Fruit fly (Drosophila melanogaster) whole organism: ENCODE results near the gene CG3119.

Experiments
- CG8478 ChIP-seq: fragments of >200 bp; optimal IDR thresholded peaks from 2 replicates; lab custom pipeline; 2018; ENCODE audit warnings: inconsistent platforms
- Dll ChIP-seq: fragments of >200 bp; optimal IDR thresholded peaks from 2 replicates; lab custom pipeline; 2017
- EcR ChIP-seq, 2 experiments: fragments of >200 bp; optimal IDR thresholded peaks; 2 replicates each; lab custom pipeline; 2017; ENCODE audit warnings: missing biosample characterization in 2 of 2, missing genetic modification characterization in 2 of 2, missing genetic modification reagents in 2 of 2
- pan ChIP-seq: fragments of >200 bp; optimal IDR thresholded peaks from 2 replicates; lab custom pipeline; 2017
- psq ChIP-seq: fragments of >200 bp; optimal IDR thresholded peaks from 2 replicates; lab custom pipeline; 2017
- usp ChIP-seq: fragments of >200 bp; optimal IDR thresholded peaks from 2 replicates; lab custom pipeline; 2017; ENCODE audit warnings: missing biosample characterization, missing genetic modification characterization, mixed read lengths

Gene CG3119

DNA sequence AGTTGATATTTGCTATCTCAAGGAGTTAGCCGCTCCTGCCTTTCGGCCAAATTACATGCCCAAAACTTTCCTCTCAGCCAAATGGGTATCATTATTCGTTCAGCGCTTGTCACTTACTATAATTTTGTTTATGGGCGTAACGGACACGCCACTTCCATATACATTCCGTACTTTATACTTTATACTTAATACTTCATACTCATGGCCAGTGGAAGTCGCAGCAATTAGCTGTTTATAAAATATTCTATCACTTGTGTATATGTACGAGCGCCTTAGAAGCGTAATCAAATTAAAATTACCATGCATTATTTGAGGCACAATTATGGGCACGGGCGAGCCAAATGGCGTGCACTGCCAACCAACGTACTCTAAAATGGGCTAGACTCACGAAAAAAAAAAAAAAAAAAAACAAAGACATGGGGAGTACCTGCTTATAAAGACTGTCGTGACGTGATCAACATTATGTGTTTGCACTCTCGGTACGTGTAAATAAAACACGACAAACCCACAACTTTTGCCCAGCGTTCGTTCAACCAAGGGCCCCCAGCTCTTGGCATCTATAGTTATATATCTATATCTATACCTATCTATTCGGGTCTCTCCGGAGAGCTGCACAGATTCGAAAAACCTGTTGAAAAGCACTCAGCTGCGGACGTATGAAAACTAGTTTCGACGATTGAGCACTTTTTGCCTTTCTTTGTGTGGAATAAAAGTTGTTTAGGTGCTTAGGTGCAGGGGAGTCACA, 23.7 kb upstream of the CG3119 start:
- TF ChIP-seq pan (no peak), usp (GFP tag; lab: Kevin White, UChicago) (no peak), CG8478 (lab: Kevin White, UChicago) (no peak), Dll (lab: Kevin White, UChicago) (no peak), EcR (GFP tag; optimal IDR thresholded peaks at IDR 0.05; lab: Kevin White, UChicago) (peak in 1 of 2 experiments; percentile 73), psq (lab: Kevin White, UChicago) (no peak)

DNA sequence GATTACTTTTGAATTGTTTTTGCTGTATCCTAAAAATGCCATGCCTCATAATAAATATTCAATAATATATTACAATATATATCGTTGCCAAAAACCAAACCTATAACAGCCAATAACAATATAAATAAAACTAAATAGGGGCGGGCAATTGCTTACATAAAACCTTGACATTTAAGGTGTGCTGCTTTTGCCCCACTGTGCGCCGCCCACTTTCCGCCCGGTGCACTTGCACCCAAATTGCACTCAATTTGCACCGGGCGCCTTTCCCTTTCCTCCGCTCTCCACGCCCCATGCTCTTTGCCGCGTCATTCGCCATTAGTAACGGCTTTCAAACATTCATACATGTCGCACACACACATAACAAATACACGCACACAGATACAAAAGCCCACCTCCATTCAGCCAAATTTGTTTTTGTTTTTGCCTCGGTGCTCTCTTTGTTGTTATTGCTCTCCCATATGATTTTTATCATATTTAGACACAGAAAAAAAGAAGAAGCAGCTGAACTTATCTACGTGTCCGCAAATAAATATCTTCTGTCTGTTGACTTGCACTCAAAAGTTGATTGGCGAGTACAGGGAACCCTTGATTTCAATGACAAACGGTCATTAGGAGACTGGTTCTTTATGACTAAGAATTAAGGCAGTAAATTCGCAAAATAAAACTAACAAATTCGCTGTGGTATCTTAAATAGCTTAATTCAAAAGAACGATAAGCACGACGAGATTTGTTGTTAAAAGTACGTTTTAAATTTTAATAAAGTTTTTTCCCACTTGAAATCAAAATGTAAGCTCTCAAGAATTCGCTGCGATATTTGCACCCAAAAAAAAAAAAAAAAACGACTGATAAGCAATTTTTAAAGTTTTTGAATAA, 20.5 kb upstream of the CG3119 start:
- TF ChIP-seq CG8478 (lab: Kevin White, UChicago) = no peak
- no peak for TF ChIP-seq Dll (lab: Kevin White, UChicago)
- no peak for TF ChIP-seq pan

DNA sequence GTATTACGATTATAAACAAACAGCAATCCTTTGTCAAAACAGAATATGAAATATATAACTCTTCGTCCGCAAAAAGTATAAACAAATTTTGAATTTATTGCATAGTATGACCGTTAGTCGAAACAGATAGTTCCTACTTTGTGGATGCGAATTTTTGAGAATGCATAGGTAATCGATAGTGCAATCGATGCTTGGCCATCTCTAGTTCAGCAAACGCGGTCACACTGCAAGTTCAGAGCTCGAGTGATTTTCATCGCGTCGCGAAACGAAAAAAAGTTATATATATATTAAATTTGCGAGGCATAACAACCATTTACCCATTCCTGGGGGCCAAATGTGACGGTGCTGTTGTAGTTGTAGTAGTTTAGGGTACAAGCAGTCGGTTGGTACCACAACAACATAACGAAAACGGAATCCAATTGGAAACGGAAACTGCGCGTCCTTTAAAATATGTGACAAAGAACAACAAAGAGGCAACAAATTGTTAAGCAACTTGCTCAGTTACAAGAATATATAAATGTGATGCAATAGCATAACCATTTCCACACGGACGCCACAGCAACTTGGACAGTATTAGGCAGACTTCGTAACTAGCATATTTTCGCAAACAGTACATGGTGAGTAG, 19.4 kb upstream of the CG3119 start, which contains the start of gene CG2991:
Gene CG2991, plus strand, starts transcription at position 205 of the 625 bp plus-strand sequence.
- TF ChIP-seq psq (lab: Kevin White, UChicago) = no peak
- TF ChIP-seq CG8478 (lab: Kevin White, UChicago) = no peak
- no peak for TF ChIP-seq EcR (GFP tag; optimal IDR thresholded peaks at IDR 0.05; lab: Kevin White, UChicago)
- TF ChIP-seq pan = peak; percentile 18
- no peak for TF ChIP-seq usp (GFP tag; lab: Kevin White, UChicago)

DNA sequence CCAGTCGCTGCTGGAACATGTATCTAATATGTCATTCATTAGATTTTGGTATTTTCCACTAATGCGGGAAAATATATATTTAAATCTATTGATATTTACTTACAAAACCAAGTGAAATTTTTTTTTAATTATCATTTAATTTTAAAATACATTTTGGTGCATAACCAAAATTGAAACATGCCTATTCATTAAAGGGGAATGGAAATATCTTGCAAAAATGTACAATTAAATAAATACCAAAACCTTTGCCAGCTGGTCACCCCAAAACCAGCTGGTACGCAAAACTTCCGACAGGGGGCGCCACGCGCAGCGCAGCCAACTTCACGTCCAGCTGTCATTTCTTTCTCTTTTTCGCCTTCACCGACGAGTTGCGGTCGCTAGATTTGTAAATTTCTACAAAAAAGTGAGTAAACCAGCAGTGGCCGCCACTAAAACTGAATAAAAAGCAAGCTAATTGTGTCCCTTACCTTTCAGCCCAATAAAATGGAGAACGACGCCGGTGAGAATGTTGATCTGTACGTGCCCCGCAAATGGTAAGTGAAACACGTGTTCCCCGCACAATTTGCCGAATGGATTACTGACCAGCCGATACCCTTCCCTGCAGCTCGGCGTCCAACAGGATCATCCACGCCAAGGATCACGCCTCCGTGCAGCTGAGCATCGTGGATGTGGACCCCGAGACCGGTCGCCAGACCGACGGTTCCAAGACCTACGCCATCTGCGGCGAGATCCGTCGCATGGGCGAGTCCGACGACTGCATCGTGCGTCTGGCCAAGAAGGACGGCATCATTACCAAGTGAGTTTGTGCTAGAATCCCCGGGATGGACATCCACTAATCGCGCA, 18.4 kb upstream of the CG3119 start, which contains the start of the genes CG3104 and RpS21:
Gene CG3104, minus strand, starts transcription at position 6 of the 843 bp plus-strand sequence.
Gene RpS21, plus strand, starts transcription at position 298 of the 843 bp plus-strand sequence.
- TF ChIP-seq psq (lab: Kevin White, UChicago) (no peak), usp (GFP tag; lab: Kevin White, UChicago) (no peak), CG8478 (lab: Kevin White, UChicago) (no peak), Dll (lab: Kevin White, UChicago) (no peak), pan (no peak), EcR (GFP tag; optimal IDR thresholded peaks at IDR 0.05; lab: Kevin White, UChicago) (no peak)

DNA sequence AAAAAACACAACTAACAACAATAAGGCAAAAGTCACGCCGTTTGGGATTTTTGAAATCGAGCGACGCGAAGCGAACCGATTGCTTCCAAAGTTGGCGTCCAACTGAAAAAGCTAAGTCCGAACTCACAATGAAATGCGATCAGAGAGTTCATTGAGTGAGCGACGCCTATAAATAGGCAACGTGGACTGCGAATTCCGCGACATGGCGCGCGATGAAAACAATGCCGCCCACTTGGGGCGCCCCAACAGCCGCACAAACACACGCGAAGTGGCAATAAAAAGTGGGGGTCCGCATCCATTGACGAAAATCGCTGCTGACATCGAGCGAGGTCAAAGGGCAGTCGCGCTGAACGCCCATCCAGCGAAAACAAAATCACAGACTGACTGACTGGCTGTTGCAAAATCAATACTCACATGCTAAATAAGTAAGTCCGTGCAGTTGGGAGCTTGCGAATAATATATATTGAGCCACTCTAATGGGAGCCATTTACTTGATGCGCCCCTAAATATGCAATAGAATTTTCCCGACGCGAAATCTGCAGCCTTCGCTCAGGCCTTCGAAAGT, 17.7 kb upstream of the CG3119 start:
- no peak for TF ChIP-seq psq (lab: Kevin White, UChicago)
- no peak for TF ChIP-seq EcR (GFP tag; optimal IDR thresholded peaks at IDR 0.05; lab: Kevin White, UChicago)
- TF ChIP-seq CG8478 (lab: Kevin White, UChicago) = no peak
- TF ChIP-seq usp (GFP tag; lab: Kevin White, UChicago) = no peak
- TF ChIP-seq pan = no peak
- TF ChIP-seq Dll (lab: Kevin White, UChicago) = no peak

DNA sequence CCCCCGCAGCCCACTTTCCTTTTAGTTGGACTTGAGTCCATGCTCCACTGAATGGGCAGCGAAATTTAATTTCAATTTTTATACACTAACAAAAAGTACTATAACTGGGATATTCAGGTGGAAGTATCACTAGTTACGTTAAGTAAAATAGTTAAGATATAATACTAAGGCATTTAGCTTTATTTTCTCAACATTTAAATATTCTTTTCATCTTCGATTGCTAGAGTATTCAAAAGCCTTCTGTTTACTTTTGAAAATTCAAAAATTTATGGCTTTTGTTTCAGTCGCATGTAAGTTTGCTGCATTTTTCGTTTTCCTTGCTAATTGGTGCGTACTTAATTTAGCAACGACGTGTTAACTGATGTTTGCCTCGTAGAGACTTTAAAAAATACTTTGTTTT, 14.0 kb upstream of the CG3119 start:
- no peak for TF ChIP-seq EcR (GFP tag; optimal IDR thresholded peaks at IDR 0.05; lab: Kevin White, UChicago)
- TF ChIP-seq pan = no peak
- TF ChIP-seq CG8478 (lab: Kevin White, UChicago) = no peak
- TF ChIP-seq Dll (lab: Kevin White, UChicago) = no peak
- TF ChIP-seq usp (GFP tag; lab: Kevin White, UChicago) = no peak
- no peak for TF ChIP-seq psq (lab: Kevin White, UChicago)

DNA sequence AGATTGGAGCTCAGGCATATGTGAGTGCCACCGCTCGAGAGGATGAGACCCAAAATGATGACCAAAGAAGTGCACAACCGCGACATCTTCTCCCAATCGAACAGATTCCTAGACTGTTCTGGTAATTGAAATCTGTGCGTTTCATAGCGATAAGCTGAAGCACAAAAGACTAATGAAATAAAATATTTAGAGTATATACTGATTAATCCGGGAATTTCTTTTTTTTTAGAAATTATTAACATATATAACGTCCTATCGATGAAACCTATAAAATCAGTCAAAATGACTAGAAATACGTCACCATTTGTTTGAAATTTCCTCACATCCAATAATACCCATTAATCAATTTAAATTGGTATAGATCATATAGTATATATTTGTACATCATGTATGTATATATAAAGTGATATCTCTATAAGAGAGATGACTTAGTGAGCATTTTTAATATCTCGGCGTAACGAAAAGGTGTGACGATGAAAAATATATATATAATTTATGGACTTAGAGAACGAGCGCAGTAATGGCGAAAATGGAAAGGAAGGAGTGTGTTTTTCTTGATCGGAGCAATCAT, 9.6 kb upstream of the CG3119 start, which contains the start of the genes CG3117 and CG2983:
Gene CG3117, minus strand, starts transcription at position 101 of the 571 bp plus-strand sequence.
Gene CG2983, plus strand, starts transcription at position 521 of the 571 bp plus-strand sequence.
- TF ChIP-seq Dll (lab: Kevin White, UChicago) (no peak), psq (lab: Kevin White, UChicago) (no peak), usp (GFP tag; lab: Kevin White, UChicago) (no peak), pan (no peak), EcR (GFP tag; optimal IDR thresholded peaks at IDR 0.05; lab: Kevin White, UChicago) (no peak), CG8478 (lab: Kevin White, UChicago) (no peak)

DNA sequence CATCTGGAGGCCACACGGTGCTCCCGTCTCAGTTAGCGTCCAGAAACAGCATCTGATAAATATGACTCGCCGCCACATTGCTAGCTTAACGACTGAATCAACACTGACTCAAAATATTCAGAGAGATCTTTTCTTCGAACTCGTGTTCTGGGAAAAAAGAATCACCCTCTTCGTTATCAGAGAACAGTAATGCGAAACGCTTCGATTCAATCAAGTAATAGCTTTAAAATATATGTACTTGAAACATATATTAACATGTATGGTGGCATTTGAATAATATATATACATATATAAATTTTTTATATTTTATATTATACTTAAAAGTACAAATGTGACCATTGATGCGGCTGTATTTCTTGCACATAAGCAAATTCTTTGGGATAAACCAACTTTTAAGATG, 8.0 kb upstream of the CG3119 start, which contains the start of gene CG18557:
Gene CG18557, minus strand, starts transcription at position 101 of the 400 bp plus-strand sequence.
- TF ChIP-seq CG8478 (lab: Kevin White, UChicago) (no peak), Dll (lab: Kevin White, UChicago) (no peak), psq (lab: Kevin White, UChicago) (no peak), pan (no peak), EcR (GFP tag; optimal IDR thresholded peaks at IDR 0.05; lab: Kevin White, UChicago) (no peak), usp (GFP tag; lab: Kevin White, UChicago) (no peak)

DNA sequence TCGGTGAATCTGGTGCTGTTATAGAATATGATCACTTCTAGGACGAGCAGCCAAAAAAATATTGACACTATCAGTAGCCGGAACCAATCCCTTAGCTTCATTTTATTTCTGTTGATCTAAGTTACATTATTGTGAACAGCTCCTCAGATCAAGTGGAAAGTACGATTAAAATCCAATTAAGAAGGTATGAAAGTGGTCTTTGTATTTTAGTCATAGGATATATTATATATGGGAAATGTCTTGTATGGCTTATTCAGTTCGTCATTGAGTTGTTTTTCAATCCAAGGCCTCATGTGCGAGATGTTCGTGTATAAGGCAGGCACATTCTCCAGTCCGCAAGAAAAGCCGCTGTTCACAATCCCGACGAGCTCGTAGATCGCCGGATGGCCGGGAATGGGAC, 6.8 kb upstream of the CG3119 start, which contains the start of gene CG18558:
Gene CG18558, minus strand, starts transcription at position 101 of the 400 bp plus-strand sequence.
- TF ChIP-seq CG8478 (lab: Kevin White, UChicago) = no peak
- TF ChIP-seq usp (GFP tag; lab: Kevin White, UChicago) = no peak
- no peak for TF ChIP-seq pan
- no peak for TF ChIP-seq Dll (lab: Kevin White, UChicago)
- TF ChIP-seq psq (lab: Kevin White, UChicago) = no peak
- TF ChIP-seq EcR (GFP tag; optimal IDR thresholded peaks at IDR 0.05; lab: Kevin White, UChicago) = no peak
